Fruit fly (Drosophila melanogaster): Measurements from ENCODE around the gene CG12288.
A peak's percentile ranks its signal among the peaks of the same experiment; 100 is the strongest.

The CG12288 gene

dm6 chr2L:16857665-16858064 is 44.4 kb downstream of the CG12288 start (continued):
- TF ChIP-seq CG15601 (tag; optimal IDR thresholded peaks at IDR 0.05) (peak; percentile 37), CG6254 (GFP tag; optimal IDR thresholded peaks at IDR 0.05) (peak; percentile 6), mirr (GFP tag; optimal IDR thresholded peaks at IDR 0.05) (peak; percentile 56), salm (tag; optimal IDR thresholded peaks at IDR 0.05) (peak; percentile 45), CG13296 (GFP tag; optimal IDR thresholded peaks at IDR 0.05) (peak; percentile 19), CG33213 (GFP tag; optimal IDR thresholded peaks at IDR 0.05) (no peak), Trl (optimal IDR thresholded peaks at IDR 0.05) (peak; percentile 72 to 90), Trl (GFP tag; optimal IDR thresholded peaks at IDR 0.05) (no peak), exex (tag; optimal IDR thresholded peaks at IDR 0.05) (peak; percentile 70)

DNA sequence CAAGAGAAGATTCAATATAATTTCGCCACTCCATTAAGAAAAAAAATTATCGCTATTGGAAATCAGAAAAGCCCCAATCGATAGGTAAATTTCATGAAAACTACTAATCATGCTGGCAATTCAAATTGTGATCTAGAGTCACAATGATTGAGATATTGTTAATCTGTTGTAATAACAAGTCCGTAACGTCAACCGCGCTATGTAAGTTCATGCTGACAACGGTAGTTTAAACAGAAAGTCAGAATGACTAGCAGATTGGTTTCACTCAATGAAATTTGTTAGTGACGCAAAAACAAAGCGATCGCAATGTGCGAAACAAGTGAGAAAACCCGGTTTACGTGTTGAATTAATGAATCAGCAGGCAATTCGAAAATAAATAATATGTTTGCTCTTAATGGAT is 44.9 kb downstream of the CG12288 start:
- TF ChIP-seq stc (GFP tag; IDR thresholded peaks at IDR 0.05), result no peak
- no peak for TF ChIP-seq tna (GFP tag; IDR thresholded peaks at IDR 0.05; ENCODE audit: partially characterized antibody)
- no peak for TF ChIP-seq ash1 (GFP tag; optimal IDR thresholded peaks at IDR 0.05)
- no peak for TF ChIP-seq schlank (tag; optimal IDR thresholded peaks at IDR 0.05)
- TF ChIP-seq trem (tag; optimal IDR thresholded peaks at IDR 0.05), result no peak
- TF ChIP-seq Kr (GFP tag; optimal IDR thresholded peaks at IDR 0.05), result no peak
- no peak for TF ChIP-seq CG16815 (GFP tag; optimal IDR thresholded peaks at IDR 0.05)
- no peak for TF ChIP-seq dimm (GFP tag; IDR thresholded peaks at IDR 0.05)
- no peak for TF ChIP-seq D (optimal IDR thresholded peaks at IDR 0.05)
- TF ChIP-seq D (GFP tag; optimal IDR thresholded peaks at IDR 0.05), result no peak
- TF ChIP-seq ham (GFP tag; IDR thresholded peaks at IDR 0.05), result no peak

DNA sequence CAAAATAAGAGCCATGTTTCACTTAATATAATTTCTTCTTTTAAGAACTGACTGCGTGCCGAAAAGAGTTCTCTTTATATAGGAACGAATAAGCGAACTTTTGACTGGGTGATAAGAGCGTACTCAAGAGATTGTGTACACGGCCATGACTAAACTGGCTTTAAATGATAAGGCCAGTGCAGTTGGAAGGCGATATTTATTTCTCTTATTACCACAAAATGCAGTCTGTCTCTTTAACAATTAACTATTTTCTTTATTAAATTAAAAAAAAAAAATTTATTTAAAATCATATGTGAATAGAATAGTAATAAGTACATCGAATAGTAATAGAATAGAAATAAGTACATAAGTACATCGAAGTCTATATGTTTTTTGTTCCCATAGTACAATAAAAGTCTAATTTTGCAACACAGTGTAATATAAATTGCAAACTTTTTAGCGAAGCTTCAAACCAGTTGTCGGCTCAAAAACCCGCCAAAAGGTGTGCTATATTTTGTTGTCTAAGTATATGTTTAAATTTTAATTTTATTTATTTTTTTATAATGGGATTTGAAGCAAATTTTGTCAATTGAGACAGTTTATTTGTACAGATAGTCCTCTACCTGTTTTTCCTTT is 49.6 kb downstream of the CG12288 start, which contains the start of gene CG31810:
Gene CG31810 (minus strand): TSS at position 51 of the 615 bp plus-strand sequence.
- no peak for TF ChIP-seq Gug (GFP tag; IDR thresholded peaks at IDR 0.05)
- TF ChIP-seq Xrp1 (GFP tag; IDR thresholded peaks at IDR 0.05), result no peak
- no peak for TF ChIP-seq CG18476 (GFP tag; optimal IDR thresholded peaks at IDR 0.05)
- TF ChIP-seq sob (GFP tag; IDR thresholded peaks at IDR 0.05), result no peak
- no peak for TF ChIP-seq ash1 (GFP tag; optimal IDR thresholded peaks at IDR 0.05)
- TF ChIP-seq sisA (GFP tag; IDR thresholded peaks at IDR 0.05), result no peak
- TF ChIP-seq run (tag; optimal IDR thresholded peaks at IDR 0.05), result no peak
- TF ChIP-seq CG34422 (GFP tag; IDR thresholded peaks at IDR 0.05), result no peak
- no peak for TF ChIP-seq Bgb (GFP tag; IDR thresholded peaks at IDR 0.05; ENCODE audit: partially characterized antibody)
- peak; percentile 2 for TF ChIP-seq CG17829 (tag; optimal IDR thresholded peaks at IDR 0.05)
- no peak for TF ChIP-seq ab (GFP tag; optimal IDR thresholded peaks at IDR 0.05)
- no peak for TF ChIP-seq Nf-YC (tag; optimal IDR thresholded peaks at IDR 0.05)
- no peak for TF ChIP-seq insv (GFP tag; optimal IDR thresholded peaks at IDR 0.05)
- TF ChIP-seq HLH54F (GFP tag; optimal IDR thresholded peaks at IDR 0.05), result no peak
- no peak for TF ChIP-seq pnt (GFP tag; optimal IDR thresholded peaks at IDR 0.05)
- no peak for TF ChIP-seq ci (GFP tag; IDR thresholded peaks at IDR 0.05)
- no peak for TF ChIP-seq CG5180 (GFP tag; optimal IDR thresholded peaks at IDR 0.05)
- TF ChIP-seq Elba2 (GFP tag; optimal IDR thresholded peaks at IDR 0.05), result no peak
- no peak for TF ChIP-seq Mad (GFP tag; optimal IDR thresholded peaks at IDR 0.05)
- TF ChIP-seq CG13775 (GFP tag; optimal IDR thresholded peaks at IDR 0.05), result no peak
- TF ChIP-seq kah (GFP tag; optimal IDR thresholded peaks at IDR 0.05), result no peak
- TF ChIP-seq CG2712 (tag; optimal IDR thresholded peaks at IDR 0.05), result peak; percentile 17
- peak; percentile 4 for TF ChIP-seq Blimp-1 (GFP tag; optimal IDR thresholded peaks at IDR 0.05)
- no peak for TF ChIP-seq ewg (GFP tag; optimal IDR thresholded peaks at IDR 0.05)
- TF ChIP-seq CG7372 (GFP tag; IDR thresholded peaks at IDR 0.05), result no peak
- no peak for TF ChIP-seq CG2129 (GFP tag; IDR thresholded peaks at IDR 0.05; ENCODE audit: partially characterized antibody)
- no peak for TF ChIP-seq E2f2 (GFP tag; IDR thresholded peaks at IDR 0.05)
- TF ChIP-seq gcm (GFP tag; optimal IDR thresholded peaks at IDR 0.05), result peak; percentile 12
- peak; percentile 31 for TF ChIP-seq CTCF (GFP tag; optimal IDR thresholded peaks at IDR 0.05)
- no peak for TF ChIP-seq CrebB (tag; optimal IDR thresholded peaks at IDR 0.05)
- no peak for TF ChIP-seq CG11560 (tag; IDR thresholded peaks at IDR 0.05)

All from whole organism, embryonic.